Fruit fly (Drosophila melanogaster) S2 (cell line): Measurements from ENCODE around the gene CG11498.

Experiments used
- CG8478 ChIP-seq: fragments of >200 bp; optimal IDR thresholded peaks from 2 replicates; lab custom pipeline; 2018
- CTCF ChIP-seq, 2 experiments: fragments of >200 bp; optimal IDR thresholded peaks; 2 replicates each; lab custom pipeline; 2018

The CG11498 gene

dm6 chr3R:30193826-30194225 is 33.6 kb upstream of the CG11498 start:
- TF ChIP-seq CG8478 (lab: Kevin White, UChicago) (no peak), CTCF (optimal IDR thresholded peaks at IDR 0.05; lab: Kevin White, UChicago) (no peak)

DNA sequence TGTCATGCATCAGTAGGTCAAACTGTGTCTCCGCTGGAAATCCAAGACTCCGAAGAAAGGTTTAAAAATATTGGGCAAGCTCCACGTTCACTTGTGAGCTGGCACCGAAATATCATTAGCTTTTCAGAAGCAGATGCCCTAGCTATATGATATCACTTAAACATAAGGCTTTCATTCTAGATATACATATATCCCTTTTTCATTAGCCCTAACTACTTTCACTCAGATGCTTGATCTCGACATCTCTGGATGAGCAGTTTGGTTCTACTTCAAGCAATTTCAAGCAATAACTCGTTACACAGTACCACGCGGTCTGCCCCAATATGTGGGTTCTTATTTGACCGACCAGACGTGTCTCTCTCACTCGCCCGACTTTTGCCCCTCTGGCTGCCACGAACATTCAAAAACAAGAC is 31.2 kb upstream of the CG11498 start:
- no peak for TF ChIP-seq CG8478 (lab: Kevin White, UChicago)
- no peak for TF ChIP-seq CTCF (optimal IDR thresholded peaks at IDR 0.05; lab: Kevin White, UChicago)

dm6 chr3R:30191047-30191446 is 30.8 kb upstream of the CG11498 start, which contains the start of gene CG9747:
TSS of gene CG9747 (minus strand) at chr3R:30191252.
- no peak for TF ChIP-seq CG8478 (lab: Kevin White, UChicago)

- TF ChIP-seq CG8478 (lab: Kevin White, UChicago) (no peak), CTCF (optimal IDR thresholded peaks at IDR 0.05; lab: Kevin White, UChicago) (no peak)
Observed at dm6 chr3R:30189836-30190235, 29.6 kb upstream of the CG11498 start.

DNA sequence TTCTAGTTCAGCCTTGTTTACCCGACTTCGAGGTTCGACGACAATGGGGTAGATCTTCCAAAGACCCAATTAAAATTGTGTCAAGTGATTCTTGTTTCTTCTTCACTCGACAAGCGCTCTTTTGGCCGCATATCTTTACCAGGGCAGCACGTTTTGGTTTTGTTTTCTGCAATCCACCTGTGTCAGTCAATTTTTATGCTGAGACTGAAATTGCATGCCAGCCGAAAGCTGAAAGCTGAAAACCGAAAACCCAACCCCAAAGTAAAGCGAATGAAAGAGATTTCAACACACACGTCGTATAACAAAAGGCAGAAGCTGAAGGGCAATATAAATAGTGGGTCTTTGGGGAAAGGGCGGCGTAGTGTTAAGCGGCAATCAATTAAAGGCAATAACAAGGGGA is 29.1 kb upstream of the CG11498 start:
- TF ChIP-seq CG8478 (lab: Kevin White, UChicago) = no peak
- TF ChIP-seq CTCF (optimal IDR thresholded peaks at IDR 0.05; lab: Kevin White, UChicago) = no peak

DNA sequence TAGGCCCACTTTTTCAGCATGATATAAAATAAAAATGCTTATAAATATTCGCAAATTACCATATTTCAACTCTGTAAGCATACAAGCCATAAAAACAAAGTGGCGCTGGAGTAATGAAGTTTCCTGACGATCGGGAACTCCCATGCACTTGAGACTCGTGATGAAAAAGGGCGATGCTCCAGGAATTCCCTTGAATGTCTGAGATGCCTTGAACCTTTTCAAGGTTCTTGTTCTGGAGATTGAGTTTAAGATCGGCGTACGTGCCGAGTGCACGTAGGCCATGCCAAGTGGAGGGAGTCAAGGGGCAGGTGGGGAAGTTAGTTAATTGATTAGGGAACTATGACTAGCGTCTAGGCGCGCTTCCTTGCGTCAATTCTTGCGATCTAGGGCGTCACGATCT is 23.6 kb upstream of the CG11498 start:
- TF ChIP-seq CG8478 (lab: Kevin White, UChicago) (no peak), CTCF (optimal IDR thresholded peaks at IDR 0.05; lab: Kevin White, UChicago) (no peak)

DNA sequence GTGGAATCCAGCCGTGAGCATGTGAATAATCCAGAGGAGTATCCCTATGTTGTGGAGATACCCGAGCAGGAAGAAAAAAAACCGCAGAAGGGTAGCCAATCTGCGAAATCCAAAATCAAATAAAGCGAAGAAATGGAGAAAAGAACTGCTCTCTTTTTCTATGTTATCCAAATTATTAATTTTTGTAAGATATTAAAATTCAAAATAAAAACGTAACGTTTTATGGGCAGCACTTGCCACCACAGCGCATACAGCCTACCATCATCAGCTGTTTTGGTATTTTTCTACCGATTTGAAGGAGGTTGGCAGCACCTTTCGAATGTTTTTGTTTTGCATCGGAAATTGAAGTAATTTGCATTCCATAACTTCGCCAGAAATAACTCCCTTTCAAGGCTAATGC is 19.7 kb upstream of the CG11498 start, which contains the start of gene Bet5:
TSS of gene Bet5 (plus strand) at position 299 of the 400 bp plus-strand sequence.
- TF ChIP-seq CG8478 (lab: Kevin White, UChicago) = no peak
- no peak for TF ChIP-seq CTCF (optimal IDR thresholded peaks at IDR 0.05; lab: Kevin White, UChicago)

dm6 chr3R:30177494-30177893 is 17.2 kb upstream of the CG11498 start, which contains the start of the genes CG1983 and CG15530:
TSS of gene CG1983 (minus strand) at chr3R:30177700.
TSS of gene CG15530 (plus strand) at chr3R:30177877.
- no peak for TF ChIP-seq CTCF (optimal IDR thresholded peaks at IDR 0.05; lab: Kevin White, UChicago)
- TF ChIP-seq CG8478 (lab: Kevin White, UChicago) = no peak

DNA sequence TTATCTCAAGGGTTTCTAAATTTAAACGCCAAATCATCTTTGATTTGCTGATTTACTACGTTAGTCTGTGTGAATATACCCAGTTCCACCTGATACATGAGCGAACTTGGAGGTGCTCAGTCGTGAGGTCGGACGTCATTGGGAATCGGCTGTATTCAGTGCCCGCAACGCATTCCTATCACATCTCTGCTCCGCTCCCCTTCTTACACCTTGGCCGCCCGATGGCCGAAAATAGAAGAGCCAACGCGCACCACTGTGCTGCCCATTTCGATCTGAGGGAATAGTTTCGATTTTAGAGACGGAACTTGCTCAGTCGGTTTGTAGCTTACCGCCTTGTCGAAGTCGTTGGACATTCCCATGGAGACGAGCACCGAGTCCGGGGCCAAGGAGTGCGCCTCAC is 16.0 kb upstream of the CG11498 start:
- TF ChIP-seq CTCF (optimal IDR thresholded peaks at IDR 0.05; lab: Kevin White, UChicago) (no peak), CG8478 (lab: Kevin White, UChicago) (no peak)

DNA sequence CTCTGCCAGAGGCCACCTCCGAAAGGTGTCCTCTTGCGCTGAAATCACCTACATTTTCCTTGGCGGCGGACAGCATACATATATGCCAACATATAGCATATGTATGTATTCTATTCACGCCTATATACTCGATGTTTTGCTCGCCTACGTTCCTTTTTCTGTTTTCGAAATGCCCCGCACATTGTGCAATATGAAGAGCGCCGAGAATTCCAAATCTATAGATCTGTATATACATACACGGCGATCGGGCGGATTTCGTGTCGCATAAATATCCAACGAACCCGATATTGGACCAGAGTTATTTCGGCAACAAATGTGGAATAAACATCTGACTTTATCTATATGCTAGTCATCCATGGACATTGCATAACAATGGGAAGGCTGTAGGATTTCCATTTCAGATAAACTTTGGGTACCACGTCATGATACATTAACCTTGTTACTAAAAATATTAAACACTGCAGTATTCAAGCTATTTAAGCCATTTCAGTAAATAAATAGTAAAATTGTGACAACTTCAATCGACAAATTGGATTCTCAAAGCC is 14.8 kb upstream of the CG11498 start:
- TF ChIP-seq CTCF (optimal IDR thresholded peaks at IDR 0.05; lab: Kevin White, UChicago) = no peak

DNA sequence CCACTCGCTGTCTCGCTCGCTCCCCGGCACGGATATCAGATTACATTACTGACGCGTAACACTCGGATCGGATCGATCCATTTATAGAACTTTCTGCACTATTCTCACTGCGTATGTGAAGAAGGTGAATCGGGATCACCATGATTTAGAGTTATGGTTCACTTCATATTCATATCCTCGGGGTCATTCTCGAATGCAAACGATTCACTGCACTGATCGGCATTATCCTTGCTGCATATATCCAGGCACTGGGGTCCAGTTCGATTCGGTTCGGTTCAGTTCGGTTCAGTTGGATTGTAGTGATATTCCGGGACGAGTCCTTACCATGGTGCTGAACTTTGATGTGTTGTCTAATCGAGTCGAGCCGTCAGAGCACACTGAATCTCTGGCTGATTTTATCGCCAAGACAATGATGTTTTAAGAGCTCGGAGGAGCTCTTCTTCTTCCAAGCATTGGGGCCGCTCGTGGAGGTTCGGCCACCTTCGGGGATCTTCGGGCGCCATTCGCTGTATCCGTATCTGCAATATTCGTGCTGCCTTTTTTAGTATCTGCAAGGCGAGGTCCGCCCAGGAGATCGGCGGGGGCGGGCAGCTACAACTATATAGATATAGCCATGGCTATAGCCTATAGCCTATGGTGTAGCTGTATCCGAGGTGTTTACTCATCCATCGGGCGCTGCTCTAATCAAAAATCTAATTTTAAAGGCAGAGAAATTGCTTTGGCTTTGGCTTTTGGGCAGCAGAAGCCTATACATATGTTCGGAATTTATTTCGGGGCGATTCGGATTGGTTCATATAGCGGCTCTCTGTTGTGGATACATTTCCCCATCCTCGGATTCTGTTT is 14.1 kb upstream of the CG11498 start, which contains the start of gene Mlc2:
TSS of gene Mlc2 (minus strand) at position 392 of the 843 bp plus-strand sequence.
- TF ChIP-seq CG8478 (lab: Kevin White, UChicago) (no peak), CTCF (optimal IDR thresholded peaks at IDR 0.05; lab: Kevin White, UChicago) (no peak)

- TF ChIP-seq CTCF (optimal IDR thresholded peaks at IDR 0.05; lab: Kevin White, UChicago) (no peak), CG8478 (lab: Kevin White, UChicago) (no peak)
Observed at dm6 chr3R:30170671-30171667, 10.7 kb upstream of the CG11498 start, which contains the start of gene Rsod. TSS of gene Rsod (minus strand) at chr3R:30171207.

DNA sequence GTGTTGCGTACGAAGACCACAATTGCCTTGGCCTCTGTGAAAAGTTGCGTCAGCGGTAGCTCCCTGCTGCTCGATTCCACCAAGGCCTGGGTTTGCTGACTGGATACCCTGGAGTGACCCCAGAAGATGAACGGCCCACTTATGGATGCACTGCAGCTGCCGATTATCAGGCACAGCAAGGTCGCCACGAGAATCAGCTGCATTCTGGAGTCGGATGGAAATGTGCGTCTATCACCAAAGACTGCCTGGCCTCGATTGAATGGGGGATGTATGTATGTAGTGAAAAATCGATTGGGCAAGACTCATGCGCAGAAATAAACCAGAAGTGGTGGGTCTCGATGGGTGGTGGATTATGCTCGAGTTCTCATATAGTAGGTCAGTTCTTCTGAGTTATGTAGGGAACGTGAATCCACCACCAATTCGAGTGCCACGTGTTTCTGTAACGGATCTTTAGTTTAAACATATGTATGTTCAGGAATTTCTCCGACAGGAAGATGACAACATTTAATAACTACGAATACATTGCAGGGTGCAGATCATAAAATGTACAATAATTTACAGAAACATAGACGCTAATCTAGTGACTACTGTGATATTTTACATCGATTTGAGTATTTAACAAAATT is 6.0 kb upstream of the CG11498 start, which contains the start of gene VhaAC45RP:
TSS of gene VhaAC45RP (minus strand) at position 261 of the 626 bp plus-strand sequence.
- TF ChIP-seq CG8478 (lab: Kevin White, UChicago) = no peak
- no peak for TF ChIP-seq CTCF (optimal IDR thresholded peaks at IDR 0.05; lab: Kevin White, UChicago)

DNA sequence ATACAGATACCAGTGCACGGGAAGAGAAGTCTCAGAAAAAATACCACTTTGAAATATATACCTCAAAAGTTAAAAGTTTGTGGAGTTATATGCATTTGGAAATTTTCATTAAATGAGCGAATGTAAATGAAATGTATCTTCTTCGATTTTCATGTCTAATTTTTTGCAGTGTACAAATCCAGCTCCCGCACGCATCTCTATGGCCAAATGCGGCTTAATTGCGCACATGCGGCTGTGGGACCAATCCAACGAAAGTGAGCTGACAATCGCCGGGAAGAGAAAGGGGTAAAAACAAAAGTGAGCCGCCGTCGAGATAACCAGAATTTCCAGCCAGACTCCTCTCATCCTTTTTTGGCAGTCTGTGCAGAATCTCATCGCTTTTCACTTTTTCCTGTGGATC is 3.9 kb upstream of the CG11498 start:
- TF ChIP-seq CTCF (optimal IDR thresholded peaks at IDR 0.05; lab: Kevin White, UChicago) (no peak), CG8478 (lab: Kevin White, UChicago) (no peak)
